Fruit fly (Drosophila melanogaster): Measurements from ENCODE around the gene ppk28.

- TF ChIP-seq psq (optimal IDR thresholded peaks at IDR 0.05) (no peak), h (optimal IDR thresholded peaks at IDR 0.05) (no peak), Sin3A (optimal IDR thresholded peaks at IDR 0.05) (no peak), Myc (optimal IDR thresholded peaks at IDR 0.05) (no peak), insv (optimal IDR thresholded peaks at IDR 0.05) (no peak), ttk (optimal IDR thresholded peaks at IDR 0.05) (no peak)
Measured at dm6 chrX:16768770-16769169, 37.1 kb upstream of the ppk28 start.
